Worm (Caenorhabditis elegans) whole organism, L3 larva: ENCODE data around the gene Y57G11C.1130.

Experiments
- R02D3.7 ChIP-seq: fragments of 150-350 bp; optimal IDR thresholded peaks from 2 replicates; lab custom pipeline; 2014; ENCODE audit warnings: missing biosample characterization, missing genetic modification characterization
- ama-1 ChIP-seq: fragments of 150-350 bp; optimal IDR thresholded peaks from 2 replicates; lab custom pipeline; 2018
- ceh-16 ChIP-seq: sonication (generic microtip); optimal IDR thresholded peaks from 2 replicates; lab custom pipeline; 2017; ENCODE audit warnings: missing biosample characterization, missing genetic modification characterization
- ceh-28 ChIP-seq: fragments of 150-350 bp; optimal IDR thresholded peaks from 2 replicates; lab custom pipeline; 2014; ENCODE audit warnings: missing biosample characterization, missing genetic modification reagents, missing genetic modification characterization
- ceh-82 ChIP-seq: fragments of 150-350 bp; optimal IDR thresholded peaks from 2 replicates; lab custom pipeline; 2014; ENCODE audit warnings: missing biosample characterization, missing genetic modification characterization
- ceh-9 ChIP-seq: sonication (generic microtip); optimal IDR thresholded peaks from 2 replicates; lab custom pipeline; 2018; ENCODE audit warnings: missing biosample characterization, missing genetic modification characterization
- daf-12 ChIP-seq: fragments of 150-350 bp; optimal IDR thresholded peaks from 2 replicates; lab custom pipeline; 2014; ENCODE audit warnings: missing biosample characterization, missing genetic modification reagents, missing genetic modification characterization
- egl-27 ChIP-seq: sonication (generic microtip); optimal IDR thresholded peaks from 4 replicates; lab custom pipeline; 2017; ENCODE audit warnings: missing biosample characterization, missing genetic modification reagents, missing genetic modification characterization
- elt-1 ChIP-seq: fragments of 150-350 bp; optimal IDR thresholded peaks from 2 replicates; lab custom pipeline; 2014; ENCODE audit warnings: missing biosample characterization, missing genetic modification characterization
- elt-2 ChIP-seq: sonication (generic microtip); optimal IDR thresholded peaks from 2 replicates; lab custom pipeline; 2016; ENCODE audit warnings: missing genetic modification reagents, mild to moderate bottlenecking, missing genetic modification characterization, missing compliant biosample characterization
- elt-3 ChIP-seq, 3 experiments: fragments of 150-350 bp in 1 of 3; sonication (generic microtip) in 2 of 3; optimal IDR thresholded peaks; 2 replicates in 2 of 3; 4 replicates in 1 of 3; lab custom pipeline; 2014 to 2017; ENCODE audit warnings: missing biosample characterization in 3 of 3, missing genetic modification characterization in 3 of 3
- eor-1 ChIP-seq, 2 experiments: fragments of 150-350 bp; optimal IDR thresholded peaks; 2 replicates each; lab custom pipeline; 2014 to 2018; ENCODE audit warnings: missing biosample characterization in 2 of 2, missing genetic modification characterization in 2 of 2
- fkh-10 ChIP-seq: sonication (generic microtip); optimal IDR thresholded peaks from 2 replicates; lab custom pipeline; 2017; ENCODE audit warnings: missing biosample characterization, missing genetic modification reagents, missing genetic modification characterization
- fkh-2 ChIP-seq: fragments of 150-350 bp; optimal IDR thresholded peaks from 2 replicates; lab custom pipeline; 2014; ENCODE audit warnings: missing biosample characterization, missing genetic modification reagents, missing genetic modification characterization
- fos-1 ChIP-seq: fragments of 150-350 bp; optimal IDR thresholded peaks from 2 replicates; lab custom pipeline; 2014; ENCODE audit warnings: missing biosample characterization, missing genetic modification characterization
- hmg-11 ChIP-seq: sonication (generic microtip); optimal IDR thresholded peaks from 2 replicates; lab custom pipeline; 2016; ENCODE audit warnings: missing genetic modification characterization, missing compliant biosample characterization
- lin-15B ChIP-seq: fragments of 150-350 bp; optimal IDR thresholded peaks from 2 replicates; lab custom pipeline; 2014; ENCODE audit warnings: missing biosample characterization, missing genetic modification characterization
- mdl-1 ChIP-seq: fragments of 150-350 bp; optimal IDR thresholded peaks from 2 replicates; lab custom pipeline; 2014; ENCODE audit warnings: missing biosample characterization, missing genetic modification characterization
- mml-1 ChIP-seq: fragments of 150-350 bp; sonication (generic microtip); optimal IDR thresholded peaks from 3 replicates; lab custom pipeline; 2014; ENCODE audit warnings: missing biosample characterization, missing genetic modification characterization
- nfya-1 ChIP-seq: sonication (generic microtip); optimal IDR thresholded peaks from 2 replicates; lab custom pipeline; 2017; ENCODE audit warnings: missing genetic modification characterization, mild to moderate bottlenecking, missing compliant biosample characterization, antibody characterized with exemption, moderate library complexity; ENCODE audit not compliant: insufficient read depth
- nhr-11 ChIP-seq: fragments of 150-350 bp; optimal IDR thresholded peaks from 2 replicates; lab custom pipeline; 2014; ENCODE audit warnings: missing biosample characterization, missing genetic modification characterization
- nhr-12 ChIP-seq: fragments of 150-350 bp; optimal IDR thresholded peaks from 2 replicates; lab custom pipeline; 2014; ENCODE audit warnings: missing biosample characterization, missing genetic modification characterization
- nhr-237 ChIP-seq: fragments of 150-350 bp; optimal IDR thresholded peaks from 2 replicates; lab custom pipeline; 2014; ENCODE audit warnings: missing biosample characterization, missing genetic modification characterization
- nhr-25 ChIP-seq: sonication (generic microtip); optimal IDR thresholded peaks from 2 replicates; lab custom pipeline; 2017; ENCODE audit warnings: missing biosample characterization, missing genetic modification characterization
- nhr-43 ChIP-seq: sonication (generic microtip); optimal IDR thresholded peaks from 2 replicates; lab custom pipeline; 2016; ENCODE audit warnings: mild to moderate bottlenecking, missing genetic modification characterization, missing compliant biosample characterization; ENCODE audit not compliant: poor library complexity, severe bottlenecking
- nhr-67 ChIP-seq: fragments of 150-350 bp; optimal IDR thresholded peaks from 2 replicates; lab custom pipeline; 2014; ENCODE audit warnings: missing biosample characterization, missing genetic modification characterization
- nhr-76 ChIP-seq: fragments of 150-350 bp; sonication (generic microtip); optimal IDR thresholded peaks from 5 replicates; lab custom pipeline; 2014; ENCODE audit warnings: missing biosample characterization, missing genetic modification characterization
- nhr-77 ChIP-seq: fragments of 150-350 bp; optimal IDR thresholded peaks from 2 replicates; lab custom pipeline; 2014; ENCODE audit warnings: missing biosample characterization, missing genetic modification characterization
- sea-2 ChIP-seq: fragments of 150-350 bp; sonication (generic microtip); optimal IDR thresholded peaks from 4 replicates; lab custom pipeline; 2014; ENCODE audit warnings: missing biosample characterization, missing genetic modification reagents, missing genetic modification characterization
- skn-1 ChIP-seq: fragments of 150-350 bp; optimal IDR thresholded peaks from 2 replicates; lab custom pipeline; 2014; ENCODE audit warnings: missing biosample characterization, missing genetic modification characterization
- tbx-2 ChIP-seq: sonication (generic microtip); optimal IDR thresholded peaks from 2 replicates; lab custom pipeline; 2016; ENCODE audit warnings: mild to moderate bottlenecking, missing genetic modification characterization, missing compliant biosample characterization
- unc-39 ChIP-seq: sonication (generic microtip); optimal IDR thresholded peaks from 4 replicates; lab custom pipeline; 2017; ENCODE audit warnings: missing biosample characterization, missing genetic modification characterization
- unc-62 ChIP-seq: fragments of 150-350 bp; sonication (generic microtip); optimal IDR thresholded peaks from 4 replicates; lab custom pipeline; 2014; ENCODE audit warnings: missing biosample characterization, missing genetic modification reagents, missing genetic modification characterization
- zag-1 ChIP-seq: fragments of 150-350 bp; optimal IDR thresholded peaks from 2 replicates; lab custom pipeline; 2014; ENCODE audit warnings: missing biosample characterization, missing genetic modification characterization
- ztf-11 ChIP-seq: fragments of 150-350 bp; optimal IDR thresholded peaks from 2 replicates; lab custom pipeline; 2014; ENCODE audit warnings: missing biosample characterization, missing genetic modification characterization

Y57G11C.1130 gene

ce11 chrIV:14782211-14782610, at the start of gene Y57G11C.1130:
Gene Y57G11C.1130 (plus strand): TSS chrIV:14782511.
- TF ChIP-seq skn-1 (tag; lab: Kevin White, UChicago) (no peak), ceh-82 (tag; lab: Kevin White, UChicago) (no peak), ceh-9 (tag; lab: Kevin White, UChicago) (no peak), eor-1 (tag; optimal IDR thresholded peaks at IDR 0.05; lab: Kevin White, UChicago) (no peak), nhr-25 (tag; lab: Kevin White, UChicago) (no peak), R02D3.7 (tag; lab: Kevin White, UChicago) (no peak), tbx-2 (tag; lab: Kevin White, UChicago) (no peak)

ce11 chrIV:14741926-14742325, 40.4 kb upstream of the Y57G11C.1130 start:
- TF ChIP-seq elt-1 (tag; lab: Kevin White, UChicago) = no peak
- no peak for TF ChIP-seq lin-15B
- no peak for TF ChIP-seq nhr-43 (tag; lab: Kevin White, UChicago)
- no peak for TF ChIP-seq eor-1 (tag; optimal IDR thresholded peaks at IDR 0.05; lab: Kevin White, UChicago)
- TF ChIP-seq daf-12 (tag; lab: Kevin White, UChicago) = no peak
- TF ChIP-seq nfya-1 (tag; lab: Kevin White, UChicago) = no peak
- TF ChIP-seq fos-1 (tag; lab: Kevin White, UChicago) = no peak
- no peak for TF ChIP-seq unc-62 (GFP tag; lab: Kevin White, UChicago)
- TF ChIP-seq mml-1 = no peak
- no peak for TF ChIP-seq nhr-237
- TF ChIP-seq ceh-82 (tag; lab: Kevin White, UChicago) = no peak
- no peak for TF ChIP-seq nhr-77 (tag; lab: Kevin White, UChicago)
- TF ChIP-seq fkh-10 = no peak

- no peak for TF ChIP-seq elt-3 (tag; optimal IDR thresholded peaks at IDR 0.05; lab: Kevin White, UChicago)
- no peak for TF ChIP-seq ceh-9 (tag; lab: Kevin White, UChicago)
- TF ChIP-seq nhr-76 (tag; lab: Kevin White, UChicago) = no peak
- no peak for TF ChIP-seq ceh-16 (tag; lab: Kevin White, UChicago)
- no peak for TF ChIP-seq ceh-28
- TF ChIP-seq mml-1 = no peak
- TF ChIP-seq sea-2 = no peak
- TF ChIP-seq nhr-11 (tag; lab: Kevin White, UChicago) = no peak
- TF ChIP-seq elt-2 = no peak
- TF ChIP-seq nhr-12 (tag; lab: Kevin White, UChicago) = no peak
Measured at ce11 chrIV:14754912-14755311, 27.4 kb upstream of the Y57G11C.1130 start, which contains the start of gene Y57G11C.499. Gene Y57G11C.499 (minus strand): TSS chrIV:14754934.

ce11 chrIV:14757786-14758185, 24.5 kb upstream of the Y57G11C.1130 start:
- TF ChIP-seq lin-15B (no peak), hmg-11 (tag; lab: Kevin White, UChicago) (no peak), fkh-2 (tag; lab: Kevin White, UChicago) (no peak), nhr-12 (tag; lab: Kevin White, UChicago) (no peak), R02D3.7 (tag; lab: Kevin White, UChicago) (no peak), elt-2 (no peak), skn-1 (tag; lab: Kevin White, UChicago) (no peak), ceh-82 (tag; lab: Kevin White, UChicago) (no peak), fkh-10 (no peak), ceh-16 (tag; lab: Kevin White, UChicago) (no peak), nhr-43 (tag; lab: Kevin White, UChicago) (no peak), mdl-1 (tag; lab: Kevin White, UChicago) (no peak), egl-27 (tag; lab: Kevin White, UChicago) (no peak), eor-1 (tag; optimal IDR thresholded peaks at IDR 0.05; lab: Kevin White, UChicago) (no peak), ceh-9 (tag; lab: Kevin White, UChicago) (no peak), elt-1 (tag; lab: Kevin White, UChicago) (no peak), ztf-11 (no peak)

ce11 chrIV:14759662-14760061, 22.6 kb upstream of the Y57G11C.1130 start:
- no peak for TF ChIP-seq fos-1 (tag; lab: Kevin White, UChicago)
- no peak for TF ChIP-seq ceh-82 (tag; lab: Kevin White, UChicago)
- TF ChIP-seq ceh-16 (tag; lab: Kevin White, UChicago) = no peak
- no peak for TF ChIP-seq tbx-2 (tag; lab: Kevin White, UChicago)
- no peak for TF ChIP-seq unc-62 (GFP tag; lab: Kevin White, UChicago)
- no peak for TF ChIP-seq egl-27 (tag; lab: Kevin White, UChicago)
- no peak for TF ChIP-seq elt-3 (tag; optimal IDR thresholded peaks at IDR 0.05; lab: Kevin White, UChicago)
- TF ChIP-seq nhr-67 (tag; lab: Kevin White, UChicago) = no peak
- no peak for TF ChIP-seq unc-39 (tag; lab: Kevin White, UChicago)
- no peak for TF ChIP-seq ama-1 (lab: Kevin White, UChicago)
- no peak for TF ChIP-seq elt-1 (tag; lab: Kevin White, UChicago)
- TF ChIP-seq zag-1 (tag; lab: Kevin White, UChicago) = no peak
- no peak for TF ChIP-seq elt-2
- TF ChIP-seq skn-1 (tag; lab: Kevin White, UChicago) = no peak
